Worm (Caenorhabditis elegans): ENCODE data around the gene srb-16.

srb-16 gene

ce11 chrII:5183207-5183606 is 32.5 kb upstream of the srb-16 start:
- TF ChIP-seq tab-1 (GFP tag; IDR thresholded peaks at IDR 0.05) (no peak), ztf-29 (GFP tag; IDR thresholded peaks at IDR 0.05) (no peak), cog-1 (tag; optimal IDR thresholded peaks at IDR 0.05) (no peak), ref-1 (GFP tag; conservative IDR thresholded peaks at IDR 0.05) (no peak), flt-1 (GFP tag; IDR thresholded peaks at IDR 0.05) (no peak), klf-2 (GFP tag; conservative IDR thresholded peaks at IDR 0.05) (no peak), T22C8.4 (GFP tag; IDR thresholded peaks at IDR 0.05) (no peak), ztf-23 (GFP tag; IDR thresholded peaks at IDR 0.05) (no peak), med-1 (GFP tag; optimal IDR thresholded peaks at IDR 0.05; ENCODE audit: insufficient read depth) (no peak)

- TF ChIP-seq med-1 (GFP tag; optimal IDR thresholded peaks at IDR 0.05; ENCODE audit: insufficient read depth): no peak
- TF ChIP-seq T22C8.4 (GFP tag; IDR thresholded peaks at IDR 0.05): no peak
- TF ChIP-seq flt-1 (GFP tag; IDR thresholded peaks at IDR 0.05): no peak; the same call in 1 of the 2 replicates
- no peak for TF ChIP-seq klf-2 (GFP tag; conservative IDR thresholded peaks at IDR 0.05)
- TF ChIP-seq tab-1 (GFP tag; IDR thresholded peaks at IDR 0.05): no peak
- TF ChIP-seq cog-1 (tag; optimal IDR thresholded peaks at IDR 0.05): no peak
- TF ChIP-seq ref-1 (GFP tag; conservative IDR thresholded peaks at IDR 0.05): no peak
- TF ChIP-seq ztf-23 (GFP tag; IDR thresholded peaks at IDR 0.05): no peak
Observed at ce11 chrII:5182451-5182850, 31.7 kb upstream of the srb-16 start.

- peak; percentile 68; the same call in 1 of the 2 replicates for TF ChIP-seq flt-1 (GFP tag; IDR thresholded peaks at IDR 0.05)
- peak; percentile 10 for TF ChIP-seq med-1 (GFP tag; optimal IDR thresholded peaks at IDR 0.05; ENCODE audit: insufficient read depth)
- peak; percentile 53 for TF ChIP-seq cog-1 (tag; optimal IDR thresholded peaks at IDR 0.05)
- TF ChIP-seq ztf-29 (GFP tag; IDR thresholded peaks at IDR 0.05): no peak
Observed at ce11 chrII:5181497-5181896, 30.8 kb upstream of the srb-16 start.

- TF ChIP-seq ref-1 (GFP tag; conservative IDR thresholded peaks at IDR 0.05): no peak
- TF ChIP-seq klf-2 (GFP tag; conservative IDR thresholded peaks at IDR 0.05): no peak
- no peak for TF ChIP-seq tab-1 (GFP tag; IDR thresholded peaks at IDR 0.05)
- TF ChIP-seq med-1 (GFP tag; optimal IDR thresholded peaks at IDR 0.05; ENCODE audit: insufficient read depth): no peak
- no peak for TF ChIP-seq cog-1 (tag; optimal IDR thresholded peaks at IDR 0.05)
- TF ChIP-seq flt-1 (GFP tag; IDR thresholded peaks at IDR 0.05): no peak
- TF ChIP-seq ztf-29 (GFP tag; IDR thresholded peaks at IDR 0.05): no peak
- no peak for TF ChIP-seq T22C8.4 (GFP tag; IDR thresholded peaks at IDR 0.05)
- TF ChIP-seq ztf-23 (GFP tag; IDR thresholded peaks at IDR 0.05): no peak
Observed at ce11 chrII:5180272-5180671, 29.5 kb upstream of the srb-16 start.

ce11 chrII:5178609-5179008 is 27.9 kb upstream of the srb-16 start:
- no peak for TF ChIP-seq ztf-29 (GFP tag; IDR thresholded peaks at IDR 0.05)
- TF ChIP-seq tab-1 (GFP tag; IDR thresholded peaks at IDR 0.05): no peak
- TF ChIP-seq cog-1 (tag; optimal IDR thresholded peaks at IDR 0.05): no peak

ce11 chrII:5177902-5178301 is 27.2 kb upstream of the srb-16 start, which contains the start of gene C27D6.12:
C27D6.12 (minus strand) TSS chrII:5178002.
- TF ChIP-seq flt-1 (GFP tag; IDR thresholded peaks at IDR 0.05) (no peak), tab-1 (GFP tag; IDR thresholded peaks at IDR 0.05) (no peak), ztf-29 (GFP tag; IDR thresholded peaks at IDR 0.05) (no peak), cog-1 (tag; optimal IDR thresholded peaks at IDR 0.05) (no peak), T22C8.4 (GFP tag; IDR thresholded peaks at IDR 0.05) (no peak), med-1 (GFP tag; optimal IDR thresholded peaks at IDR 0.05; ENCODE audit: insufficient read depth) (no peak)

ce11 chrII:5176934-5177333 is 26.2 kb upstream of the srb-16 start:
- no peak for TF ChIP-seq ref-1 (GFP tag; conservative IDR thresholded peaks at IDR 0.05)
- TF ChIP-seq cog-1 (tag; optimal IDR thresholded peaks at IDR 0.05): no peak
- TF ChIP-seq ztf-29 (GFP tag; IDR thresholded peaks at IDR 0.05): no peak
- no peak for TF ChIP-seq med-1 (GFP tag; optimal IDR thresholded peaks at IDR 0.05; ENCODE audit: insufficient read depth)
- TF ChIP-seq klf-2 (GFP tag; conservative IDR thresholded peaks at IDR 0.05): no peak
- no peak for TF ChIP-seq tab-1 (GFP tag; IDR thresholded peaks at IDR 0.05)

ce11 chrII:5174370-5174769 is 23.6 kb upstream of the srb-16 start, which contains the start of gene C27D6.3:
C27D6.3 (minus strand) TSS chrII:5174470.
- no peak for TF ChIP-seq ztf-29 (GFP tag; IDR thresholded peaks at IDR 0.05)
- no peak for TF ChIP-seq cog-1 (tag; optimal IDR thresholded peaks at IDR 0.05)
- no peak for TF ChIP-seq tab-1 (GFP tag; IDR thresholded peaks at IDR 0.05)
- no peak for TF ChIP-seq flt-1 (GFP tag; IDR thresholded peaks at IDR 0.05)
- TF ChIP-seq ztf-23 (GFP tag; IDR thresholded peaks at IDR 0.05): no peak
- no peak for TF ChIP-seq med-1 (GFP tag; optimal IDR thresholded peaks at IDR 0.05; ENCODE audit: insufficient read depth)
- TF ChIP-seq ref-1 (GFP tag; conservative IDR thresholded peaks at IDR 0.05): no peak
- TF ChIP-seq klf-2 (GFP tag; conservative IDR thresholded peaks at IDR 0.05): no peak
- no peak for TF ChIP-seq T22C8.4 (GFP tag; IDR thresholded peaks at IDR 0.05)

ce11 chrII:5172451-5172850 is 21.7 kb upstream of the srb-16 start, which contains the start of gene C27D6.1:
C27D6.1 (plus strand) TSS chrII:5172751.
- TF ChIP-seq ref-1 (GFP tag; conservative IDR thresholded peaks at IDR 0.05) (no peak), med-1 (GFP tag; optimal IDR thresholded peaks at IDR 0.05; ENCODE audit: insufficient read depth) (no peak), T22C8.4 (GFP tag; IDR thresholded peaks at IDR 0.05) (no peak), ztf-29 (GFP tag; IDR thresholded peaks at IDR 0.05) (no peak), flt-1 (GFP tag; IDR thresholded peaks at IDR 0.05) (no peak), klf-2 (GFP tag; conservative IDR thresholded peaks at IDR 0.05) (no peak), cog-1 (tag; optimal IDR thresholded peaks at IDR 0.05) (no peak), tab-1 (GFP tag; IDR thresholded peaks at IDR 0.05) (no peak), ztf-23 (GFP tag; IDR thresholded peaks at IDR 0.05) (no peak)

ce11 chrII:5171610-5172009 is 20.9 kb upstream of the srb-16 start, which contains the start of gene C27D6.15:
C27D6.15 (plus strand) TSS chrII:5171910.
- no peak for TF ChIP-seq T22C8.4 (GFP tag; IDR thresholded peaks at IDR 0.05)
- no peak for TF ChIP-seq ref-1 (GFP tag; conservative IDR thresholded peaks at IDR 0.05)
- no peak for TF ChIP-seq ztf-29 (GFP tag; IDR thresholded peaks at IDR 0.05)
- TF ChIP-seq flt-1 (GFP tag; IDR thresholded peaks at IDR 0.05): no peak
- no peak for TF ChIP-seq ztf-23 (GFP tag; IDR thresholded peaks at IDR 0.05)
